Worm (Caenorhabditis elegans) whole organism, midembryonic: ENCODE measurements around the gene M142.5.

ENCODE experiments used
- flt-1 ChIP-seq: fragments of 200-800 bp; sonication (Bioruptor generic); IDR thresholded peaks from 2 replicates; pipeline ENCODE4 v1.3.6; 2022; ENCODE audit warnings: missing genetic modification characterization, missing compliant biosample characterization
- klf-2 ChIP-seq: fragments of 200-800 bp; sonication (Bioruptor generic); conservative IDR thresholded peaks from 2 replicates; pipeline ENCODE4 v1.3.6; 2022; ENCODE audit warnings: missing genetic modification reagents, missing genetic modification characterization, missing compliant biosample characterization
- med-1 ChIP-seq: sonication (generic microtip); optimal IDR thresholded peaks from 2 replicates; lab custom pipeline; 2017; ENCODE audit warnings: missing genetic modification characterization, mild to moderate bottlenecking, missing compliant biosample characterization, antibody characterized with exemption, missing genetic modification reagents; ENCODE audit not compliant: insufficient read depth
- tab-1 ChIP-seq: fragments of 200-800 bp; sonication (Bioruptor generic); IDR thresholded peaks from 2 replicates; pipeline ENCODE4 v1.3.6; 2022; ENCODE audit warnings: missing genetic modification characterization, missing compliant biosample characterization
- ztf-23 ChIP-seq: fragments of 200-800 bp; sonication (Bioruptor generic); IDR thresholded peaks from 2 replicates; pipeline ENCODE4 v1.3.6; 2022; ENCODE audit warnings: missing genetic modification reagents, missing genetic modification characterization, missing compliant biosample characterization
- ztf-29 ChIP-seq: fragments of 200-800 bp; sonication (Bioruptor generic); IDR thresholded peaks from 2 replicates; pipeline ENCODE4 v1.3.6; 2022; ENCODE audit warnings: missing genetic modification reagents, missing genetic modification characterization, missing compliant biosample characterization

DNA sequence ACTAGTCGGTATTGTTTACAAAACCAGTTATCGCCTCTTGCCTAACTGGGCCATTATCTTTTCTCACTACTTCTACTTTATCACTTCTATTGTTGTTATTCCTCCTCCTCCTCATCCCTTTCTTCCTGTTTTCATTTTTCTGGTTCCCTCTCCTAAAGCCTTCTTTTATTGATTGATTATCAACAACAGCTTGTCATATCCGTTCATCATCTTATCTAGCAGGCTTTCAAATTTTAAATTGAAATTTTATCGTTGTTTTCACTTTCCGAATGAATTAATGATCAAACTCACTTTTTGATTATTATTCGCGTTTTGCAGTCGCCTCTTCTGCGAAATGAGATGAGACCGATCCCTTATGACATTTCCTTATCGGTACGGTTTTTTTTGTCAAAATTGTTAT, 19.8 kb upstream of the M142.5 start, which contains the start of gene cut-6:
- TF ChIP-seq flt-1 (no peak), med-1 (no peak), ztf-29 (no peak), klf-2 (GFP tag; lab: Robert Waterston, UW) (no peak), tab-1 (no peak), ztf-23 (GFP tag; lab: Robert Waterston, UW) (no peak)
